Fruit fly (Drosophila melanogaster): ENCODE measurements around the gene kmr.
A peak's percentile ranks its signal among the peaks of the same experiment; 100 is the strongest.

The kmr gene

dm6 chr3R:13797269-13797677 is 82.3 kb downstream of the kmr start (continued):
- TF ChIP-seq eg (GFP tag; IDR thresholded peaks at IDR 0.05) (peak; percentile 66), achi (GFP tag; optimal IDR thresholded peaks at IDR 0.05) (peak; percentile 32), CG6163 (GFP tag; IDR thresholded peaks at IDR 0.05) (no peak; the same call in 2 of the 3 replicates), Eip75B (GFP tag; optimal IDR thresholded peaks at IDR 0.05) (no peak), cyc (GFP tag; optimal IDR thresholded peaks at IDR 0.05) (no peak), CG8632 (GFP tag; optimal IDR thresholded peaks at IDR 0.05) (no peak), CG16779 (tag; optimal IDR thresholded peaks at IDR 0.05) (no peak), dsx (GFP tag; optimal IDR thresholded peaks at IDR 0.05; ENCODE audit: poor library complexity, severe bottlenecking) (no peak), Eip78C (GFP tag) (peak; percentile 83), CG6854 (GFP tag; optimal IDR thresholded peaks at IDR 0.05) (no peak), Sox102F (GFP tag; optimal IDR thresholded peaks at IDR 0.05) (no peak), CG9139 (GFP tag; optimal IDR thresholded peaks at IDR 0.05) (no peak), Gug (GFP tag; IDR thresholded peaks at IDR 0.05) (peak; percentile 51), Eip93F (GFP tag; optimal IDR thresholded peaks at IDR 0.05) (no peak), net (GFP tag; optimal IDR thresholded peaks at IDR 0.05) (peak; percentile 29), fd59A (GFP tag; optimal IDR thresholded peaks at IDR 0.05) (no peak)

- TF ChIP-seq vri (GFP tag; optimal IDR thresholded peaks at IDR 0.05) (no peak), CG3032 (tag; optimal IDR thresholded peaks at IDR 0.05) (no peak), Ets96B (tag; optimal IDR thresholded peaks at IDR 0.05) (no peak), CG11294 (GFP tag; IDR thresholded peaks at IDR 0.05) (no peak), Gug (GFP tag; IDR thresholded peaks at IDR 0.05) (no peak), svp (GFP tag) (peak; percentile 38), CG8119 (GFP tag; IDR thresholded peaks at IDR 0.05) (no peak), Eip93F (GFP tag; optimal IDR thresholded peaks at IDR 0.05) (no peak), Eip78C (GFP tag) (peak; percentile 40), pdm3 (GFP tag; optimal IDR thresholded peaks at IDR 0.05) (no peak), CG34406 (GFP tag; optimal IDR thresholded peaks at IDR 0.05) (no peak), acj6 (GFP tag; optimal IDR thresholded peaks at IDR 0.05) (no peak), dac (GFP tag; optimal IDR thresholded peaks at IDR 0.05) (no peak), CG8632 (GFP tag; optimal IDR thresholded peaks at IDR 0.05) (no peak), Hr38 (GFP tag; optimal IDR thresholded peaks at IDR 0.05) (no peak), CG11762 (GFP tag; optimal IDR thresholded peaks at IDR 0.05; ENCODE audit: insufficient read depth) (no peak), CG31627 (GFP tag; optimal IDR thresholded peaks at IDR 0.05) (no peak), salr (GFP tag; optimal IDR thresholded peaks at IDR 0.05) (no peak), Sox15 (GFP tag; optimal IDR thresholded peaks at IDR 0.05) (no peak), CG1621 (tag; optimal IDR thresholded peaks at IDR 0.05) (no peak), CG32006 (GFP tag; optimal IDR thresholded peaks at IDR 0.05) (no peak), fkh (GFP tag; optimal IDR thresholded peaks at IDR 0.05) (peak; percentile 39), CG6276 (GFP tag; optimal IDR thresholded peaks at IDR 0.05) (no peak), topi (GFP tag; optimal IDR thresholded peaks at IDR 0.05) (no peak), CG10631 (GFP tag; optimal IDR thresholded peaks at IDR 0.05) (no peak)
Measured at dm6 chr3R:13797823-13798446, 82.9 kb downstream of the kmr start.

- TF ChIP-seq CG8632 (GFP tag; optimal IDR thresholded peaks at IDR 0.05) = peak; percentile 6
- TF ChIP-seq CG8119 (GFP tag; IDR thresholded peaks at IDR 0.05) = peak; percentile 40; the same call in 1 of the 3 replicates
- peak; percentile 46 for TF ChIP-seq CG10631 (GFP tag; optimal IDR thresholded peaks at IDR 0.05)
- TF ChIP-seq CG6276 (GFP tag; optimal IDR thresholded peaks at IDR 0.05) = peak; percentile 8
- peak; percentile 23 for TF ChIP-seq spab (GFP tag; optimal IDR thresholded peaks at IDR 0.05)
- no peak for TF ChIP-seq dac (GFP tag; optimal IDR thresholded peaks at IDR 0.05)
- TF ChIP-seq Sox102F (GFP tag; optimal IDR thresholded peaks at IDR 0.05) = no peak
- TF ChIP-seq CG3919 (GFP tag; optimal IDR thresholded peaks at IDR 0.05) = peak; percentile 26
- TF ChIP-seq Ets96B (tag; optimal IDR thresholded peaks at IDR 0.05) = peak; percentile 35
- no peak for TF ChIP-seq fd59A (GFP tag; optimal IDR thresholded peaks at IDR 0.05)
- TF ChIP-seq Ets21C (GFP tag; optimal IDR thresholded peaks at IDR 0.05) = no peak
- TF ChIP-seq CG3032 (tag; optimal IDR thresholded peaks at IDR 0.05) = peak; percentile 37
- no peak for TF ChIP-seq Sox15 (GFP tag; optimal IDR thresholded peaks at IDR 0.05)
- TF ChIP-seq OdsH (GFP tag; optimal IDR thresholded peaks at IDR 0.05) = peak; percentile 20
- TF ChIP-seq Hr4 (GFP tag; optimal IDR thresholded peaks at IDR 0.05) = peak; percentile 8
- TF ChIP-seq achi (GFP tag; optimal IDR thresholded peaks at IDR 0.05) = peak; percentile 29
- peak; percentile 16 for TF ChIP-seq svp (GFP tag)
- TF ChIP-seq esn (GFP tag; optimal IDR thresholded peaks at IDR 0.05) = peak; percentile 23
- peak; percentile 72 for TF ChIP-seq Eip78C (GFP tag)
- TF ChIP-seq CG6854 (GFP tag; optimal IDR thresholded peaks at IDR 0.05) = no peak
- no peak for TF ChIP-seq CG31627 (GFP tag; optimal IDR thresholded peaks at IDR 0.05)
- TF ChIP-seq Sox14 (GFP tag; optimal IDR thresholded peaks at IDR 0.05) = no peak
- TF ChIP-seq CG9139 (GFP tag; optimal IDR thresholded peaks at IDR 0.05) = no peak
- TF ChIP-seq CG34406 (GFP tag; optimal IDR thresholded peaks at IDR 0.05) = peak; percentile 13
Measured at dm6 chr3R:13799567-13800429, 84.8 kb downstream of the kmr start.
